Worm (Caenorhabditis elegans): ENCODE data around the gene ugt-43.

Gene ugt-43

DNA sequence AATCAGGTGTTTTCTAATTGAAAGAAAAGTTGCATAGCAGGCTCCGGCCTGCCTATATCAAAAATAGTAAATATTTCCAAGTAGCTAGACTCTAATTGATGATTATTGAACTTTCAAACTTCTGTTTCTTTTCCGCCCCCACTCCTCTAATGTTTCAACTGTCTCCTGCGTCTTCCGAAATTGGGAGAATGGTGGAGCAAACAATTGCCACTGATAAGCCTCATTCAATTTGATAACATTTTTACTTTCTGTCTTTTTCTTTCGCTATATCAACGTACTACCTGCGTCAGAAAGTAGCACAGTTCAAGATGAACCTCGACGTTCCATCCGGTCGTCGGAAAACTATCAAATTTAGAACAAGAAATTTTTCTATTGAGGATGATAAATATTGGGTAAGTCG lies 25.5 kb upstream of the ugt-43 start, which contains the start of gene F13B12.3:
TSS of gene F13B12.3 (plus strand) at position 223 of the 400 bp plus-strand sequence.
- no peak for TF ChIP-seq mdl-1 (tag; optimal IDR thresholded peaks at IDR 0.05)
- TF ChIP-seq sma-9 (GFP tag; optimal IDR thresholded peaks at IDR 0.05), result peak; percentile 40
- TF ChIP-seq sma-9 (tag; optimal IDR thresholded peaks at IDR 0.05), result no peak
- peak; percentile 73 for TF ChIP-seq fos-1 (tag; optimal IDR thresholded peaks at IDR 0.05)
- peak; percentile 25 for TF ChIP-seq crh-2 (tag; optimal IDR thresholded peaks at IDR 0.05)
- no peak for TF ChIP-seq unc-62 (GFP tag; optimal IDR thresholded peaks at IDR 0.05)
- peak; percentile 11 for TF ChIP-seq gmeb-1 (tag; optimal IDR thresholded peaks at IDR 0.05)

DNA sequence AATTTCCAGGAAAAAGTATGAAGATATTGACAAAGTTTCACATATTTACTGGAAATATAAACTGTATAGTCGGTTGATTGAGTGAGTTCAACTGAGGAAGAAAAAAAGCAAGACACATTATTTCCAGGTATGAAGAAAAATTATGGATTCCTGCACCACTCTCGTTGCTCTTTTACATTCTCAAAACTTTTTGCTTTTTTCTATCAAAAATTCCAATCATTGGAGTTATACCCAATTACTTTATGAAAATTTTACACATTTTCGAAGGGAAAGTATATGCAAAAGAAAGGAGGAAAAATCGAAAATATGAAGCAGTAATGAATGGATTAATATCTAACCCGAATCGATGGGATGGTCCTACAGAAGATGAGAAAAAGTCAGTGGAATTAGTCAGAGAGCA lies 21.5 kb upstream of the ugt-43 start:
- no peak for TF ChIP-seq ama-1 (optimal IDR thresholded peaks at IDR 0.05)
- no peak for TF ChIP-seq unc-62 (GFP tag; optimal IDR thresholded peaks at IDR 0.05)
- TF ChIP-seq lin-39 (tag; optimal IDR thresholded peaks at IDR 0.05), result no peak
- TF ChIP-seq nhr-23 (tag; optimal IDR thresholded peaks at IDR 0.05), result no peak
- no peak for TF ChIP-seq sma-3 (GFP tag; optimal IDR thresholded peaks at IDR 0.05)
- TF ChIP-seq ZK546.5 (tag; optimal IDR thresholded peaks at IDR 0.05), result no peak
- TF ChIP-seq dmd-4 (tag; optimal IDR thresholded peaks at IDR 0.05), result no peak
- TF ChIP-seq fos-1 (tag; optimal IDR thresholded peaks at IDR 0.05), result no peak
- TF ChIP-seq ztf-4 (tag; optimal IDR thresholded peaks at IDR 0.05), result no peak
- no peak for TF ChIP-seq F13H6.1 (tag; optimal IDR thresholded peaks at IDR 0.05)

DNA sequence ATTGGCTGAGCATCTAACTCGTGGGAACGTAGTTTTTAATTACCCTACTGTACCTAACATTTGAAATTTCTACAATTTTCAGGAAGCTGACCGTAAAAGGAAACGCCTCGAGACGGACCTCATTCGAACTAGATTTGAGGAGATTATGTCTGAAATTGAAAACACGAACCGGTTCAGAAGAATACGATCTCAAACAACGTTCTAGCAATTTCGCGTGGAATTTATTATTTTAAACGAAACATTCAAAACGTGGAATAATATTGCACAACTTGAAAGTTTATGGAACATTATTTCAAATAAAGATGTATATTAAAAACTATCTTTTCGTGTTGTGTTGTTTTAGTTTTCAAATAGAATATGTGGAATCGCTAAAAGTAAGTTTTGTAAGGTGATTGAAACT lies 20.9 kb upstream of the ugt-43 start, which contains the start of gene F13B12.7:
TSS of gene F13B12.7 (plus strand) at position 301 of the 400 bp plus-strand sequence.
- TF ChIP-seq crh-2 (tag; optimal IDR thresholded peaks at IDR 0.05) (no peak), mab-5 (tag; optimal IDR thresholded peaks at IDR 0.05) (no peak), blmp-1 (tag; optimal IDR thresholded peaks at IDR 0.05; ENCODE audit: insufficient read depth) (no peak), dmd-4 (tag; optimal IDR thresholded peaks at IDR 0.05) (no peak)

DNA sequence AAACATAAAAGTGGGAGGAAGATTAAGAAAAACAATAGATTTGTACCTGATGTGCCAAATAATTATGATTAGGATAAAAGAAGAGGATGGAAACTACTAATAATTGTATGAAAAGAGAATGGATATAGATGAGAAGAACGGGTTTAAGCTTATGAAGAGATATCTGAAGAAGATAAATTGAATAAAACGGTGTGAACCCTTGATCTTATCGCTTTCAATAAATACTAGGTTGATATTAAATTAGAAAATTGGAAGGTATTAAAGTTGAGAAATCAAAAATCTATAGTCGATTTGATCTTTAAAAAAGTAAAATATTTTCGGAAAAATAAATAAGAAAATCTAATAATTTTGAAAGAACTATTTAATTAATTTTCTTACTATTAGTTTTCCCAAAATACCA lies 14.6 kb upstream of the ugt-43 start, which contains the start of gene F13B12.4:
TSS of gene F13B12.4 (minus strand) at position 101 of the 400 bp plus-strand sequence.
- TF ChIP-seq mbf-1 (tag; optimal IDR thresholded peaks at IDR 0.05) (no peak), nhr-25 (tag; optimal IDR thresholded peaks at IDR 0.05) (no peak), lin-11 (tag; optimal IDR thresholded peaks at IDR 0.05) (no peak), nhr-6 (tag; optimal IDR thresholded peaks at IDR 0.05) (no peak), blmp-1 (tag; optimal IDR thresholded peaks at IDR 0.05; ENCODE audit: insufficient read depth) (no peak), nhr-11 (tag; optimal IDR thresholded peaks at IDR 0.05) (no peak), ztf-4 (tag; optimal IDR thresholded peaks at IDR 0.05) (no peak), Y55F3AM.14 (GFP tag; optimal IDR thresholded peaks at IDR 0.05) (no peak), R02D3.7 (tag; optimal IDR thresholded peaks at IDR 0.05) (no peak), alr-1 (tag; optimal IDR thresholded peaks at IDR 0.05) (no peak)

DNA sequence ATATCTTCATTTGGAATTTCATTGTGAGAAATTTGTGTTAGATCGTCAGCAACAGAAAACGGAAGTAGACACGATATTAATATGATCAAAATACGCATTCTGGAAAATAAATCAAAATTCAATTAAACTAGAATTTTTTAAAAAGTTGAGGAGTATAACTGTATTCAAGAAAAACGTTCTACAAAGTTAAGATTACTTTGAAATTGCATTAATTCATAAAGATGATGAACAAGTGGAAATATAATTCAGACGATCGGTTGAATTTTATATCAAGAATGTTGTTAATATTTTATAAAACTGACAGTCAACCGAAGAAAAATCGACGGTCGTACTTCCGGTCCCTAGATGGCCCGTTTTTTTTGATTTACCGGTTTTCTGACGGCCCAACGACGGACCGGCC lies 11.4 kb upstream of the ugt-43 start, which contains the start of gene F01D4.8:
TSS of gene F01D4.8 (minus strand) at position 101 of the 400 bp plus-strand sequence.
- no peak for TF ChIP-seq unc-39 (tag; optimal IDR thresholded peaks at IDR 0.05)
- no peak for TF ChIP-seq peb-1 (tag; optimal IDR thresholded peaks at IDR 0.05)
- no peak for TF ChIP-seq ztf-1 (GFP tag; conservative IDR thresholded peaks at IDR 0.05)
- TF ChIP-seq F13H6.1 (tag; optimal IDR thresholded peaks at IDR 0.05), result no peak

DNA sequence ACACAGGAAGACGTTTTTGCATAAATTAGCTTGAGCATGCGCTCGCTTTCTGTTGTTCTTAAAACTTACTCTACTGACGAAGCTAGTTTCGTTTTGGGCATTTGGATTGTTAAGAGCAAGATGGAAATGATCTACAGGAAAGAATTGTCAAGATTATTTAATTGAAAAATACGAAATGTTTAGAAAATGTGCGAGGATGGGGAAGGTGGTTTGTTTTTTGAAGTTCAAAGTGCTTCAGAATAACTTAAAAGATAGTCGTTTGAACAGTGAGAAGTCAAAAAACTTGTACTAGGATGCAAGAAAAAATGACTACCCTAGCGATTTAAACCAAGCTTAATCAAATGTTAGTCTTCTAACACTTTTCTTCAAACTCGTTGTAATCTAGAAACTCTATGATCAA lies 7.3 kb upstream of the ugt-43 start, which contains the start of gene srb-17:
TSS of gene srb-17 (minus strand) at position 101 of the 400 bp plus-strand sequence.
- TF ChIP-seq unc-55 (GFP tag; optimal IDR thresholded peaks at IDR 0.05) (no peak), lin-39 (tag; optimal IDR thresholded peaks at IDR 0.05) (no peak), ztf-11 (tag; optimal IDR thresholded peaks at IDR 0.05) (no peak), unc-39 (tag; optimal IDR thresholded peaks at IDR 0.05) (no peak), fos-1 (tag; optimal IDR thresholded peaks at IDR 0.05) (no peak), nhr-10 (tag; optimal IDR thresholded peaks at IDR 0.05) (no peak), nhr-129 (tag; optimal IDR thresholded peaks at IDR 0.05) (no peak), lin-11 (tag; optimal IDR thresholded peaks at IDR 0.05) (no peak), nhr-25 (tag; optimal IDR thresholded peaks at IDR 0.05) (no peak), ztf-1 (GFP tag; conservative IDR thresholded peaks at IDR 0.05) (no peak), crh-2 (tag; optimal IDR thresholded peaks at IDR 0.05) (no peak), lin-13 (GFP tag; optimal IDR thresholded peaks at IDR 0.05) (no peak), blmp-1 (tag; optimal IDR thresholded peaks at IDR 0.05; ENCODE audit: insufficient read depth) (no peak), ceh-82 (tag; optimal IDR thresholded peaks at IDR 0.05) (no peak)

Measured in whole organism, L2 larva.